Worm (Caenorhabditis elegans) whole organism, L3 larva: ENCODE measurements around the gene W06G6.10.

Experiments used
- egl-27 ChIP-seq: sonication (generic microtip); optimal IDR thresholded peaks from 4 replicates; lab custom pipeline; 2017; ENCODE audit warnings: missing biosample characterization, missing genetic modification reagents, missing genetic modification characterization
- mdl-1 ChIP-seq: fragments of 150-350 bp; optimal IDR thresholded peaks from 2 replicates; lab custom pipeline; 2014; ENCODE audit warnings: missing biosample characterization, missing genetic modification characterization
- skn-1 ChIP-seq: fragments of 150-350 bp; optimal IDR thresholded peaks from 2 replicates; lab custom pipeline; 2014; ENCODE audit warnings: missing biosample characterization, missing genetic modification characterization

DNA sequence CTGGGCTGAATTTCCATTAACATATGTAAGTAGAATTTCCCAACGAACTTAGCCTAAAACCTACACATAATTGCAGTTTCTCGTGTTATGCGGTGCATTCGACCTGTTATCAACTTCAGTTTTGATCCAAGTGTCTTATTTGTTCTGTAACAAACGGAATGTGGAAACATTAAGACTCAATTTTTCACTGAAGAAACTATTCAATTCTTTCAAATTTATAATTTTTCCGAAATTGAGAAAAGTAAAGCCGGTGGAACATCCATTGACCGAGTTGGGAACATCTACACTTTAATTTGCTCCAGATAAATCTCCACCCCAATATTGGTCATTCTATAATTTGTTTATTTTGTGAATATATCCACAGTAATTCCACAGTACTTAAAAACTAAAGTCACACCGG lies 27.4 kb upstream of the W06G6.10 start:
- TF ChIP-seq egl-27 (no peak), skn-1 (tag; lab: Kevin White, UChicago) (no peak), mdl-1 (no peak)
